Worm (Caenorhabditis elegans) whole organism, L4 larva: ENCODE measurements around the gene T21E8.4.

Source experiments
- F37D6.2 ChIP-seq: sonication (generic microtip); optimal IDR thresholded peaks from 2 replicates; lab custom pipeline; 2016; ENCODE audit warnings: mild to moderate bottlenecking, missing genetic modification characterization, missing compliant biosample characterization
- F44E2.7 ChIP-seq: fragments of 200-800 bp; sonication (Bioruptor generic); IDR thresholded peaks from 2 replicates; pipeline ENCODE4 v2.1.2; 2022; ENCODE audit warnings: missing genetic modification characterization, missing compliant biosample characterization
- Y105C5A.15 ChIP-seq: fragments of 200-800 bp; sonication (Bioruptor generic); IDR thresholded peaks from 2 replicates; pipeline ENCODE4 v1.3.6; 2022; ENCODE audit warnings: missing genetic modification characterization, missing compliant biosample characterization
- Y75B8A.6 ChIP-seq: fragments of 200-800 bp; sonication (Bioruptor generic); IDR thresholded peaks from 2 replicates; pipeline ENCODE4 v1.3.6; 2022; ENCODE audit warnings: missing genetic modification reagents, missing genetic modification characterization, missing compliant biosample characterization
- arid-1 ChIP-seq: fragments of 200-800 bp; sonication (Bioruptor generic); conservative IDR thresholded peaks from 2 replicates; pipeline ENCODE4 v1.3.6; 2022; ENCODE audit warnings: missing genetic modification reagents, missing genetic modification characterization, missing compliant biosample characterization
- attf-4 ChIP-seq: sonication (generic microtip); optimal IDR thresholded peaks from 3 replicates; lab custom pipeline; 2017; ENCODE audit warnings: missing biosample characterization, missing genetic modification characterization
- ceh-44 ChIP-seq: fragments of 200-800 bp; sonication (Bioruptor generic); IDR thresholded peaks from 2 replicates; pipeline ENCODE4 v1.3.6; 2022; ENCODE audit warnings: missing genetic modification reagents, missing genetic modification characterization, missing compliant biosample characterization
- ceh-62 ChIP-seq: sonication (generic microtip); optimal IDR thresholded peaks from 2 replicates; lab custom pipeline; 2017; ENCODE audit warnings: missing biosample characterization, missing genetic modification characterization
- ceh-82 ChIP-seq: sonication (generic microtip); optimal IDR thresholded peaks from 2 replicates; lab custom pipeline; 2017; ENCODE audit warnings: missing biosample characterization, missing genetic modification characterization
- cey-2 ChIP-seq: sonication (generic microtip); optimal IDR thresholded peaks from 3 replicates; lab custom pipeline; 2017; ENCODE audit warnings: missing genetic modification characterization, mild to moderate bottlenecking, missing compliant biosample characterization, antibody characterized with exemption, borderline replicate concordance; ENCODE audit not compliant: insufficient read depth
- daf-19 ChIP-seq: fragments of 200-800 bp; sonication (Bioruptor generic); conservative IDR thresholded peaks from 2 replicates; pipeline ENCODE4 v1.3.6; 2022; ENCODE audit warnings: missing genetic modification characterization, missing compliant biosample characterization
- dmd-6 ChIP-seq: fragments of 200-800 bp; sonication (Bioruptor generic); IDR thresholded peaks from 2 replicates; pipeline ENCODE4 v1.3.6; 2022; ENCODE audit warnings: missing genetic modification reagents, missing genetic modification characterization, missing compliant biosample characterization
- dmd-8 ChIP-seq: fragments of 200-800 bp; sonication (Bioruptor generic); IDR thresholded peaks from 2 replicates; pipeline ENCODE4 v1.3.6; 2022; ENCODE audit warnings: missing genetic modification characterization, missing compliant biosample characterization
- duxl-1 ChIP-seq: sonication (generic microtip); optimal IDR thresholded peaks from 2 replicates; lab custom pipeline; 2016; ENCODE audit warnings: mild to moderate bottlenecking, missing genetic modification characterization, moderate library complexity, missing compliant biosample characterization; ENCODE audit not compliant: poor library complexity
- hlh-30 ChIP-seq: sonication (generic microtip); optimal IDR thresholded peaks from 2 replicates; lab custom pipeline; 2017; ENCODE audit warnings: antibody characterized with exemption, mild to moderate bottlenecking, missing genetic modification characterization, missing compliant biosample characterization; ENCODE audit not compliant: insufficient read depth
- lin-1 ChIP-seq: fragments of 200-800 bp; sonication (Bioruptor generic); IDR thresholded peaks from 2 replicates; pipeline ENCODE4 v1.3.6; 2022; ENCODE audit warnings: missing genetic modification reagents, missing genetic modification characterization, missing compliant biosample characterization
- lin-38 ChIP-seq: fragments of 200-800 bp; sonication (Bioruptor generic); IDR thresholded peaks from 2 replicates; pipeline ENCODE4 v1.3.6; 2022; ENCODE audit warnings: missing genetic modification reagents, missing genetic modification characterization, missing compliant biosample characterization
- lir-3 ChIP-seq: sonication (generic microtip); optimal IDR thresholded peaks from 2 replicates; lab custom pipeline; 2016; ENCODE audit warnings: mild to moderate bottlenecking, missing genetic modification characterization, missing compliant biosample characterization
- madf-5 ChIP-seq, 2 experiments: fragments of 200-800 bp; sonication (Bioruptor generic); IDR thresholded peaks; 2 replicates each; pipeline ENCODE4 v1.3.6; 2022; ENCODE audit warnings: missing compliant biosample characterization in 2 of 2, missing genetic modification characterization in 2 of 2
- madf-9 ChIP-seq: fragments of 200-800 bp; sonication (Bioruptor generic); conservative IDR thresholded peaks from 2 replicates; pipeline ENCODE4 v1.3.6; 2022; ENCODE audit warnings: missing genetic modification reagents, missing genetic modification characterization, missing compliant biosample characterization
- mes-2 ChIP-seq: sonication (generic microtip); optimal IDR thresholded peaks from 2 replicates; lab custom pipeline; 2016; ENCODE audit warnings: missing genotype, mild to moderate bottlenecking, missing genetic modification characterization, missing compliant biosample characterization; ENCODE audit not compliant: poor library complexity, severe bottlenecking
- mxl-3 ChIP-seq: fragments of 200-800 bp; sonication (Bioruptor generic); optimal IDR thresholded peaks from 2 replicates; lab custom pipeline; 2018; ENCODE audit warnings: mild to moderate bottlenecking, missing genetic modification characterization, missing compliant biosample characterization
- nhr-11 ChIP-seq: fragments of 150-350 bp; optimal IDR thresholded peaks from 2 replicates; lab custom pipeline; 2014; ENCODE audit warnings: missing biosample characterization, missing genetic modification characterization
- nhr-237 ChIP-seq: sonication (generic microtip); optimal IDR thresholded peaks from 2 replicates; lab custom pipeline; 2017; ENCODE audit warnings: missing biosample characterization, missing genetic modification characterization
- nhr-28 ChIP-seq: fragments of 150-350 bp; optimal IDR thresholded peaks from 2 replicates; lab custom pipeline; 2014; ENCODE audit warnings: missing biosample characterization, missing genetic modification characterization
- nhr-42 ChIP-seq: fragments of 200-800 bp; sonication (Bioruptor generic); IDR thresholded peaks from 2 replicates; pipeline ENCODE4 v1.3.6; 2022; ENCODE audit warnings: missing genetic modification characterization, missing compliant biosample characterization
- php-3 ChIP-seq: fragments of 200-800 bp; sonication (Bioruptor generic); IDR thresholded peaks from 2 replicates; pipeline ENCODE4 v1.3.6; 2022; ENCODE audit warnings: missing genetic modification reagents, missing genetic modification characterization, missing compliant biosample characterization
- set-16 ChIP-seq: fragments of 200-800 bp; sonication (Bioruptor generic); IDR thresholded peaks from 2 replicates; pipeline ENCODE4 v1.3.6; 2022; ENCODE audit warnings: missing genetic modification reagents, missing genetic modification characterization, missing compliant biosample characterization
- snpc-4 ChIP-seq: fragments of 150-350 bp; optimal IDR thresholded peaks from 2 replicates; lab custom pipeline; 2014; ENCODE audit warnings: missing biosample characterization, missing genetic modification characterization
- spr-1 ChIP-seq: sonication (generic microtip); optimal IDR thresholded peaks from 2 replicates; lab custom pipeline; 2016; ENCODE audit warnings: mild to moderate bottlenecking, missing genetic modification characterization, missing compliant biosample characterization
- tag-97 ChIP-seq: fragments of 200-800 bp; sonication (Bioruptor generic); IDR thresholded peaks from 2 replicates; pipeline ENCODE4 v1.3.6; 2022; ENCODE audit warnings: missing genetic modification characterization, missing compliant biosample characterization
- unc-62 ChIP-seq, 3 experiments: fragments of 150-350 bp in 1 of 3; sonication (generic microtip); optimal IDR thresholded peaks in 2 of 3; peaks in 1 of 3; 1 replicate in 1 of 3; 2 replicates in 2 of 3; lab custom pipeline; 2014 to 2017; ENCODE audit warnings: missing biosample characterization in 3 of 3, missing genetic modification characterization in 3 of 3, missing genetic modification reagents in 3 of 3, missing genotype in 1 of 3
- zip-11 ChIP-seq: fragments of 200-800 bp; sonication (Bioruptor generic); IDR thresholded peaks from 2 replicates; pipeline ENCODE4 v1.3.6; 2022; ENCODE audit warnings: missing genetic modification characterization, missing compliant biosample characterization
- ztf-11 ChIP-seq: fragments of 150-350 bp; optimal IDR thresholded peaks from 2 replicates; lab custom pipeline; 2014; ENCODE audit warnings: missing biosample characterization, missing genetic modification characterization

Gene T21E8.4

DNA sequence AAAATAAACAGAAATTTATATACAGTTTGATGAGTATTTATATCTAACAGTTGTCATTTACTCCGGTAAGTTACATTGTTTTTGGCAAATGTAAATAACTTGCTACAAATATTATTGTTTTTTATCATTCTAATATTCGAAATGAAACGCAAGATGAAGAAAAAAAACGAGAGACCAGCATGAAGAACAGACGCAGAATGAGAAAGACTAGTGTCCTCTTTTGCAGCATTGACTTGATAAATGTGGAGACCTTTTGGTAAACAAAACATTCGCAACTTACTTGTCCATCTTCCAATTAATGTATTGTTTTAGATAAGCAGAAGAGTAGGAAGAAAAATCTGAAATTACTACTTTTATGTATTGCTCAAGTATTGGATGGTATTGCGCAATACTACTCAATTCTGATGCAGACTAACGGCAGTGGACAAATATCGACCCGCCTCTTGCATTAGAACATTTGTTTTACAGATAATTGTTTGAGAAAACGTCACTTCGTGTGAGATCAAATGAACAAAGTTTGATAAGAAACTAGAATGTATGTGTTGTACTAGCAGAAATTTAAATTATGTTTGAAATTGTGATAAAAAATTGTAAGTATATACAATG lies 3.4 kb upstream of the T21E8.4 start, which contains the start of gene pgp-6 (continued):
- no peak for TF ChIP-seq arid-1 (GFP tag; lab: Robert Waterston, UW)
- TF ChIP-seq tag-97 (GFP tag; lab: Robert Waterston, UW), result no peak
- TF ChIP-seq madf-9 (GFP tag; lab: Robert Waterston, UW), result no peak
- no peak for TF ChIP-seq madf-5 (GFP tag; IDR thresholded peaks at IDR 0.05; lab: Robert Waterston, UW)
- no peak for TF ChIP-seq lir-3 (tag; lab: Kevin White, UChicago)
- no peak for TF ChIP-seq nhr-42
- no peak for TF ChIP-seq snpc-4 (tag; lab: Kevin White, UChicago)
- TF ChIP-seq Y105C5A.15 (GFP tag; lab: Robert Waterston, UW), result no peak
- no peak for TF ChIP-seq duxl-1 (tag; lab: Kevin White, UChicago)
- no peak for TF ChIP-seq nhr-11 (tag; lab: Kevin White, UChicago)
- TF ChIP-seq lin-38 (GFP tag; lab: Robert Waterston, UW), result no peak
- TF ChIP-seq Y75B8A.6, result no peak
- TF ChIP-seq set-16 (GFP tag; lab: Robert Waterston, UW), result no peak
- TF ChIP-seq dmd-8 (GFP tag; lab: Robert Waterston, UW), result no peak
- TF ChIP-seq ceh-82, result no peak
- TF ChIP-seq mxl-3 (GFP tag; lab: Kevin White, UChicago), result no peak
- no peak for TF ChIP-seq lin-1
- TF ChIP-seq F44E2.7 (GFP tag; lab: Robert Waterston, UW), result no peak
- TF ChIP-seq php-3 (GFP tag; lab: Robert Waterston, UW), result no peak
- no peak for TF ChIP-seq ztf-11 (tag; lab: Kevin White, UChicago)
- TF ChIP-seq daf-19 (GFP tag; lab: Robert Waterston, UW), result no peak
- TF ChIP-seq nhr-28 (tag; lab: Kevin White, UChicago), result peak; percentile 55
- no peak for TF ChIP-seq nhr-237 (tag; lab: Kevin White, UChicago)

DNA sequence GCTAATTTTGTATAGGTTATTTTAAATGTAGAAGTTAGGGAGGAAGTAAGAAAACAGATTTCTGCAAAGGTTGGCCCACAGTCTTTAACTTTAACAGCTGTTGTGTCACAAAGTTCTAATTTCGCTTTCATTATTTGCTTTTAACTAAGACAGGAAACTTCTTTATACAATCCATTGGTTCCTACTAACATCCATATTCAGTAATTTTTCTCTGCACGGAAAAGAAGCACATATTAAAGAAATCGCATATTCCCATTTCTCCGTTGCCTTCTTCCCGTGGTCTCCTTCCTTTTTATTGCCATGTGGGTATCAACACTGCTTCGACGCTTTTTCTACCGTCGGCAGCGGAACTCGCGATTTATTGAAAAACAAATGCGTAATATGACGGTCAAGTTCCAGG lies 1.4 kb downstream of the T21E8.4 start, which contains the start of gene T21E8.6:
Gene T21E8.6 (plus strand): TSS at position 301 of the 400 bp plus-strand sequence.
- TF ChIP-seq ceh-44 (GFP tag; lab: Robert Waterston, UW) (no peak), lin-1 (no peak), ceh-82 (no peak), unc-62 (GFP tag; optimal IDR thresholded peaks at IDR 0.05 in 1 of 2; lab: Kevin White, UChicago) (peak in 1 of 2 experiments; percentile 56), unc-62 (tag; optimal IDR thresholded peaks at IDR 0.05; lab: Kevin White, UChicago) (no peak)
- TF ChIP-seq, all 104 proteins: peak for 1

- TF ChIP-seq Y75B8A.6 (no peak), duxl-1 (tag; lab: Kevin White, UChicago) (no peak), nhr-28 (tag; lab: Kevin White, UChicago) (no peak), ceh-62 (tag; lab: Kevin White, UChicago) (no peak), dmd-6 (GFP tag; lab: Robert Waterston, UW) (no peak), mxl-3 (GFP tag; lab: Kevin White, UChicago) (no peak), attf-4 (tag; lab: Kevin White, UChicago) (no peak), php-3 (GFP tag; lab: Robert Waterston, UW) (no peak), spr-1 (tag; lab: Kevin White, UChicago) (no peak), F44E2.7 (GFP tag; lab: Robert Waterston, UW) (no peak), mes-2 (tag; lab: Kevin White, UChicago) (no peak), F37D6.2 (tag; lab: Kevin White, UChicago) (no peak), cey-2 (no peak)
Measured at ce11 chrX:10883203-10883602, 2.6 kb downstream of the T21E8.4 start, which contains the start of gene T21E8.7. T21E8.7 (plus strand) TSS chrX:10883503.

- TF ChIP-seq mxl-3 (GFP tag; lab: Kevin White, UChicago) (no peak), hlh-30 (no peak), lin-1 (no peak), F44E2.7 (GFP tag; lab: Robert Waterston, UW) (no peak), zip-11 (GFP tag; lab: Robert Waterston, UW) (no peak), nhr-11 (tag; lab: Kevin White, UChicago) (no peak)
Measured at ce11 chrX:10885872-10886271, 5.3 kb downstream of the T21E8.4 start, which contains the start of gene T21E8.5. T21E8.5 (plus strand) TSS chrX:10886172.
